Fruit fly (Drosophila melanogaster) whole organism, embryonic: ENCODE measurements around the gene eIF3d1.

Experiments used
- Atf3 ChIP-seq: fragments of 200-800 bp; sonication (Bioruptor generic); optimal IDR thresholded peaks from 3 replicates; lab custom pipeline; 2016; ENCODE audit warnings: missing biosample characterization, missing genetic modification characterization
- Bteb2 ChIP-seq: fragments of 200-800 bp; sonication (Bioruptor generic); optimal IDR thresholded peaks from 2 replicates; lab custom pipeline; 2016; ENCODE audit warnings: missing biosample characterization, missing genetic modification characterization
- CG10267 ChIP-seq: fragments of 200-800 bp; sonication (Bioruptor generic); optimal IDR thresholded peaks from 2 replicates; lab custom pipeline; 2018; ENCODE audit warnings: missing biosample characterization, mild to moderate bottlenecking, missing genetic modification characterization, moderate library complexity
- CG10565 ChIP-seq: fragments of 200-800 bp; sonication (Bioruptor generic); optimal IDR thresholded peaks from 3 replicates; lab custom pipeline; 2016; ENCODE audit warnings: missing biosample characterization, mild to moderate bottlenecking, missing genetic modification characterization
- CG10959 ChIP-seq: fragments of 200-800 bp; sonication (Bioruptor generic); IDR thresholded peaks from 2 replicates; pipeline ENCODE4 v1.3.6; 2022; ENCODE audit warnings: missing biosample characterization, missing genetic modification characterization
- CG12236 ChIP-seq: fragments of 200-800 bp; sonication (Bioruptor generic); optimal IDR thresholded peaks from 2 replicates; lab custom pipeline; 2016; ENCODE audit warnings: missing biosample characterization, missing genetic modification characterization
- CG14860 ChIP-seq: fragments of 200-800 bp; sonication (Bioruptor generic); IDR thresholded peaks from 3 replicates; pipeline ENCODE4 v1.3.6; 2022; ENCODE audit warnings: missing biosample characterization, missing genetic modification characterization; ENCODE audit not compliant: partially characterized antibody
- CG15011 ChIP-seq: fragments of 200-800 bp; sonication (Bioruptor generic); optimal IDR thresholded peaks from 3 replicates; lab custom pipeline; 2018; ENCODE audit warnings: missing biosample characterization, mild to moderate bottlenecking, missing genetic modification characterization
- CG15269 ChIP-seq: fragments of 200-800 bp; sonication (Bioruptor generic); optimal IDR thresholded peaks from 2 replicates; lab custom pipeline; 2018; ENCODE audit warnings: missing biosample characterization, mild to moderate bottlenecking, missing genetic modification characterization, moderate library complexity
- CG15601 ChIP-seq: fragments of 200-800 bp; sonication (Bioruptor generic); optimal IDR thresholded peaks from 3 replicates; lab custom pipeline; 2019; ENCODE audit warnings: missing biosample characterization, mild to moderate bottlenecking, missing genetic modification characterization, moderate library complexity
- CG15696 ChIP-seq: fragments of 200-800 bp; sonication (Bioruptor generic); optimal IDR thresholded peaks from 2 replicates; lab custom pipeline; 2019; ENCODE audit warnings: missing biosample characterization, mild to moderate bottlenecking, missing genetic modification characterization, moderate library complexity
- CG1647 ChIP-seq: fragments of 200-800 bp; sonication (Bioruptor generic); optimal IDR thresholded peaks from 3 replicates; lab custom pipeline; 2016; ENCODE audit warnings: missing biosample characterization, missing genetic modification characterization
- CG17568 ChIP-seq: fragments of 200-800 bp; sonication (Bioruptor generic); optimal IDR thresholded peaks from 2 replicates; lab custom pipeline; 2018; ENCODE audit warnings: missing biosample characterization, mild to moderate bottlenecking, missing genetic modification characterization, moderate library complexity
- CG3726 ChIP-seq: fragments of 200-800 bp; sonication (Bioruptor generic); IDR thresholded peaks from 3 replicates; pipeline ENCODE4, ENCODE4 v1.3.6; 2022; ENCODE audit warnings: missing biosample characterization, missing genetic modification characterization
- CG6813 ChIP-seq: fragments of 200-800 bp; sonication (Bioruptor generic); optimal IDR thresholded peaks from 2 replicates; lab custom pipeline; 2017; ENCODE audit warnings: missing biosample characterization, missing genetic modification characterization, mild to moderate bottlenecking, moderate library complexity, missing genetic modification reagents
- CG8924 ChIP-seq: fragments of 200-800 bp; optimal IDR thresholded peaks from 3 replicates; lab custom pipeline; 2019; ENCODE audit warnings: missing biosample characterization, mild to moderate bottlenecking, missing genetic modification characterization, moderate library complexity
- CG9932 ChIP-seq: fragments of 200-800 bp; sonication (Bioruptor generic); IDR thresholded peaks from 2 replicates; pipeline ENCODE4 v1.3.6; 2022; ENCODE audit warnings: missing biosample characterization, missing genetic modification characterization
- D ChIP-seq, 2 experiments: fragments of 200-800 bp in 1 of 2; fragments of >200 bp in 1 of 2; sonication (Bioruptor generic) in 1 of 2; optimal IDR thresholded peaks; 2 replicates in 1 of 2; 3 replicates in 1 of 2; lab custom pipeline; 2017; ENCODE audit warnings: mild to moderate bottlenecking in 1 of 2, missing biosample characterization in 1 of 2, missing genetic modification characterization in 1 of 2, missing genetic modification reagents in 1 of 2
- Hand ChIP-seq: fragments of 200-800 bp; sonication (Bioruptor generic); optimal IDR thresholded peaks from 2 replicates; lab custom pipeline; 2017; ENCODE audit warnings: mild to moderate bottlenecking, missing biosample characterization, missing genetic modification reagents, missing genetic modification characterization
- Hr51 ChIP-seq, 2 experiments: fragments of 200-800 bp; sonication (Bioruptor generic); optimal IDR thresholded peaks; 2 replicates in 1 of 2; 3 replicates in 1 of 2; lab custom pipeline; 2016 to 2018; ENCODE audit warnings: missing biosample characterization in 2 of 2, missing genetic modification characterization in 2 of 2, mild to moderate bottlenecking in 1 of 2, moderate library complexity in 1 of 2
- Hsf ChIP-seq: fragments of 200-800 bp; sonication (Bioruptor generic); optimal IDR thresholded peaks from 3 replicates; lab custom pipeline; 2016; ENCODE audit warnings: missing biosample characterization, missing genetic modification characterization
- Jarid2 ChIP-seq: fragments of 200-800 bp; sonication (Bioruptor generic); optimal IDR thresholded peaks from 3 replicates; lab custom pipeline; 2017; ENCODE audit warnings: mild to moderate bottlenecking, missing biosample characterization, missing genetic modification reagents, missing genetic modification characterization
- Lhr ChIP-seq: fragments of 200-800 bp; sonication (Bioruptor generic); optimal IDR thresholded peaks from 3 replicates; lab custom pipeline; 2017; ENCODE audit warnings: mild to moderate bottlenecking, missing biosample characterization, missing genetic modification reagents, missing genetic modification characterization
- Max ChIP-seq: fragments of 200-800 bp; sonication (Bioruptor generic); optimal IDR thresholded peaks from 2 replicates; lab custom pipeline; 2016; ENCODE audit warnings: missing biosample characterization, mild to moderate bottlenecking, missing genetic modification characterization
- Rfx ChIP-seq: fragments of 200-800 bp; sonication (Bioruptor generic); IDR thresholded peaks from 2 replicates; pipeline ENCODE4 v1.3.6; 2022; ENCODE audit warnings: missing biosample characterization, missing genetic modification characterization
- Sox100B ChIP-seq: fragments of 200-800 bp; sonication (Bioruptor generic); optimal IDR thresholded peaks from 3 replicates; lab custom pipeline; 2018; ENCODE audit warnings: missing biosample characterization, mild to moderate bottlenecking, missing genetic modification characterization
- Trl ChIP-seq, 3 experiments: fragments of >200 bp in 2 of 3; fragments of 200-800 bp in 1 of 3; sonication (Bioruptor generic) in 1 of 3; optimal IDR thresholded peaks; 2 replicates in 1 of 3; 3 replicates in 2 of 3; lab custom pipeline; 2016 to 2017; ENCODE audit warnings: missing biosample characterization in 1 of 3, missing genetic modification characterization in 1 of 3
- ato ChIP-seq: fragments of 200-800 bp; sonication (Bioruptor generic); IDR thresholded peaks from 2 replicates; pipeline ENCODE4 v1.3.6; 2022; ENCODE audit warnings: missing biosample characterization, missing genetic modification characterization; ENCODE audit not compliant: partially characterized antibody
- az2 ChIP-seq: fragments of 200-800 bp; sonication (Bioruptor generic); optimal IDR thresholded peaks from 3 replicates; lab custom pipeline; 2016; ENCODE audit warnings: missing biosample characterization, missing genetic modification characterization
- cato ChIP-seq: fragments of 200-800 bp; sonication (Bioruptor generic); optimal IDR thresholded peaks from 2 replicates; lab custom pipeline; 2016; ENCODE audit warnings: missing biosample characterization, missing genetic modification characterization, borderline replicate concordance
- chif ChIP-seq, 2 experiments: fragments of 200-800 bp; sonication (Bioruptor generic); optimal IDR thresholded peaks; 3 replicates each; lab custom pipeline; 2016; ENCODE audit warnings: missing biosample characterization in 2 of 2, missing genetic modification characterization in 2 of 2
- dimm ChIP-seq: fragments of 200-800 bp; sonication (Bioruptor generic); IDR thresholded peaks from 2 replicates; pipeline ENCODE4 v1.3.6; 2022; ENCODE audit warnings: missing biosample characterization, missing genetic modification characterization
- disco-r ChIP-seq: fragments of 200-800 bp; sonication (Bioruptor generic); optimal IDR thresholded peaks from 2 replicates; lab custom pipeline; 2016; ENCODE audit warnings: missing biosample characterization, missing genetic modification characterization
- gce ChIP-seq: fragments of 200-800 bp; sonication (Bioruptor generic); IDR thresholded peaks from 3 replicates; pipeline ENCODE4 v1.3.6; 2022; ENCODE audit warnings: missing biosample characterization, missing genetic modification characterization
- ind ChIP-seq: fragments of 200-800 bp; sonication (Bioruptor generic); optimal IDR thresholded peaks from 3 replicates; lab custom pipeline; 2016; ENCODE audit warnings: missing biosample characterization, missing genetic modification characterization
- insv ChIP-seq, 2 experiments: fragments of 200-800 bp; sonication (Bioruptor generic); optimal IDR thresholded peaks; 3 replicates each; lab custom pipeline; 2016 to 2018; ENCODE audit warnings: missing biosample characterization in 2 of 2, missing genetic modification characterization in 2 of 2
- klu ChIP-seq: fragments of 200-800 bp; sonication (Bioruptor generic); IDR thresholded peaks from 2 replicates; pipeline ENCODE4 v1.3.6; 2022; ENCODE audit warnings: missing biosample characterization, missing genetic modification characterization
- lov ChIP-seq, 2 experiments: fragments of 200-800 bp in 1 of 2; fragments of >200 bp in 1 of 2; sonication (Bioruptor generic) in 1 of 2; IDR thresholded peaks in 1 of 2; optimal IDR thresholded peaks in 1 of 2; 2 replicates in 1 of 2; 3 replicates in 1 of 2; pipeline versions ENCODE4 v1.3.6 to Lab custom; 2017 to 2022; ENCODE audit warnings: missing biosample characterization in 1 of 2, missing genetic modification characterization in 1 of 2
- nerfin-1 ChIP-seq: fragments of 200-800 bp; sonication (Bioruptor generic); optimal IDR thresholded peaks from 3 replicates; lab custom pipeline; 2019; ENCODE audit warnings: missing biosample characterization, mild to moderate bottlenecking, missing genetic modification characterization, moderate library complexity
- org-1 ChIP-seq: fragments of 200-800 bp; sonication (Bioruptor generic); optimal IDR thresholded peaks from 2 replicates; lab custom pipeline; 2017; ENCODE audit warnings: missing biosample characterization, missing genetic modification characterization
- sc ChIP-seq, 3 experiments: fragments of >200 bp in 2 of 3; fragments of 200-800 bp in 1 of 3; sonication (Bioruptor generic) in 1 of 3; optimal IDR thresholded peaks; 2 replicates in 2 of 3; 3 replicates in 1 of 3; lab custom pipeline; 2017; ENCODE audit warnings: mild to moderate bottlenecking in 1 of 3, missing biosample characterization in 1 of 3, missing genetic modification characterization in 1 of 3, missing genetic modification reagents in 1 of 3
- sob ChIP-seq: fragments of 200-800 bp; sonication (Bioruptor generic); IDR thresholded peaks from 2 replicates; pipeline ENCODE4 v1.3.6; 2022; ENCODE audit warnings: missing biosample characterization, missing genetic modification characterization
- stc ChIP-seq: fragments of 200-800 bp; sonication (Bioruptor generic); IDR thresholded peaks from 2 replicates; pipeline ENCODE4 v1.3.6; 2022; ENCODE audit warnings: missing biosample characterization, missing genetic modification characterization
- vvl ChIP-seq: fragments of 200-800 bp; sonication (Bioruptor generic); IDR thresholded peaks from 2 replicates; pipeline ENCODE4 v1.3.6; 2022; ENCODE audit warnings: missing biosample characterization, missing genetic modification characterization
- wor ChIP-seq: fragments of 200-800 bp; sonication (Bioruptor generic); IDR thresholded peaks from 2 replicates; pipeline ENCODE4 v1.3.6; 2022; ENCODE audit warnings: missing biosample characterization, missing genetic modification characterization
- zen ChIP-seq: fragments of 200-800 bp; sonication (Bioruptor generic); optimal IDR thresholded peaks from 3 replicates; lab custom pipeline; 2018; ENCODE audit warnings: missing biosample characterization, mild to moderate bottlenecking, missing genetic modification characterization, moderate library complexity
- zfh1 ChIP-seq: fragments of 200-800 bp; sonication (Bioruptor generic); IDR thresholded peaks from 3 replicates; pipeline ENCODE4 v1.3.6; 2022; ENCODE audit warnings: missing biosample characterization, missing genetic modification characterization

eIF3d1 gene

dm6 chr3R:23713901-23714300, 34.1 kb downstream of the eIF3d1 start (continued):
- peak; percentile 74 for TF ChIP-seq vvl (GFP tag; lab: Robert Waterston, UW)
- peak; percentile 5 for TF ChIP-seq Lhr
- TF ChIP-seq Rfx (GFP tag; lab: Robert Waterston, UW) = peak; percentile 33; the same call in 1 of the 2 replicates
- TF ChIP-seq CG15601 (tag; lab: Kevin White, UChicago) = peak; percentile 48
- peak; percentile 75 for TF ChIP-seq CG15696 (tag; lab: Kevin White, UChicago)
- TF ChIP-seq az2 (GFP tag; lab: Kevin White, UChicago) = peak; percentile 78
- TF ChIP-seq Jarid2 (GFP tag; lab: Kevin White, UChicago) = no peak
- no peak for TF ChIP-seq CG9932 (GFP tag; lab: Robert Waterston, UW)
- TF ChIP-seq ind (GFP tag; lab: Kevin White, UChicago) = peak; percentile 17
- peak; percentile 79 for TF ChIP-seq zen (tag; lab: Kevin White, UChicago)
- TF ChIP-seq ato = no peak
- TF ChIP-seq CG8924 (tag; lab: Kevin White, UChicago) = peak; percentile 31
- no peak for TF ChIP-seq sc (optimal IDR thresholded peaks at IDR 0.05; lab: Kevin White, UChicago)
- TF ChIP-seq sc (GFP tag; optimal IDR thresholded peaks at IDR 0.05; lab: Kevin White, UChicago) = peak; percentile 56
- TF ChIP-seq stc = peak; percentile 24; the same call in 1 of the 2 replicates
- peak; percentile 26 for TF ChIP-seq cato (GFP tag; lab: Kevin White, UChicago)
- peak; percentile 57; the same call in 2 of the 3 replicates for TF ChIP-seq zfh1
- peak; percentile 9 for TF ChIP-seq CG15011 (GFP tag; lab: Kevin White, UChicago)
- no peak for TF ChIP-seq sob (GFP tag; lab: Robert Waterston, UW)
- TF ChIP-seq CG10267 = peak; percentile 55
- no peak for TF ChIP-seq CG3726 (GFP tag; lab: Robert Waterston, UW)
- TF ChIP-seq dimm (GFP tag; lab: Robert Waterston, UW) = 0 out of 2 replicates have a peak, but pooled peaks have one; percentile 12
- peak; percentile 42 for TF ChIP-seq CG17568 (GFP tag; lab: Kevin White, UChicago)
- TF ChIP-seq CG10959 (GFP tag; lab: Robert Waterston, UW) = peak; percentile 13; the same call in 1 of the 2 replicates
- TF ChIP-seq Bteb2 (GFP tag; lab: Kevin White, UChicago) = peak; percentile 50
- no peak for TF ChIP-seq CG14860 (GFP tag; lab: Robert Waterston, UW)
- TF ChIP-seq disco-r (GFP tag; lab: Kevin White, UChicago) = peak; percentile 0
- TF ChIP-seq insv (GFP tag; optimal IDR thresholded peaks at IDR 0.05; lab: Kevin White, UChicago) = no peak
- TF ChIP-seq D (optimal IDR thresholded peaks at IDR 0.05; lab: Kevin White, UChicago) = no peak
- peak; percentile 69 for TF ChIP-seq D (GFP tag; optimal IDR thresholded peaks at IDR 0.05; lab: Kevin White, UChicago)
- TF ChIP-seq wor (GFP tag; lab: Robert Waterston, UW) = peak; percentile 46; the same call in 1 of the 2 replicates
- TF ChIP-seq Max = peak; percentile 62
- no peak for TF ChIP-seq Trl (optimal IDR thresholded peaks at IDR 0.05; lab: Kevin White, UChicago)
- TF ChIP-seq Trl (GFP tag; optimal IDR thresholded peaks at IDR 0.05; lab: Kevin White, UChicago) = peak; percentile 49
- peak; percentile 76 for TF ChIP-seq CG15269 (tag; lab: Kevin White, UChicago)
- TF ChIP-seq lov (optimal IDR thresholded peaks at IDR 0.05; lab: Kevin White, UChicago) = no peak
- peak; percentile 69; the same call in 1 of the 3 replicates for TF ChIP-seq lov (GFP tag; IDR thresholded peaks at IDR 0.05; lab: Robert Waterston, UW)
- peak; percentile 47 for TF ChIP-seq nerfin-1 (tag; lab: Kevin White, UChicago)
- TF ChIP-seq CG12236 (GFP tag; lab: Kevin White, UChicago) = no peak
- peak; percentile 18 for TF ChIP-seq org-1 (GFP tag; lab: Kevin White, UChicago)
- TF ChIP-seq chif (GFP tag; optimal IDR thresholded peaks at IDR 0.05; lab: Kevin White, UChicago) = peak; percentile 75 to 80
- peak; percentile 16 for TF ChIP-seq CG6813 (GFP tag; lab: Kevin White, UChicago)
- TF ChIP-seq Atf3 (GFP tag; lab: Kevin White, UChicago) = peak; percentile 41
- TF ChIP-seq Hsf = peak; percentile 57
- peak in 1 of 2 experiments; percentile 77 for TF ChIP-seq Hr51 (GFP tag; optimal IDR thresholded peaks at IDR 0.05; lab: Kevin White, UChicago)
- TF ChIP-seq Sox100B (GFP tag; lab: Kevin White, UChicago) = peak; percentile 57
- peak; percentile 12 for TF ChIP-seq CG1647 (GFP tag; lab: Kevin White, UChicago)
- no peak for TF ChIP-seq CG10565 (GFP tag; lab: Kevin White, UChicago)
- peak; percentile 37; the same call in 1 of the 2 replicates for TF ChIP-seq klu (GFP tag; lab: Robert Waterston, UW)
- no peak for TF ChIP-seq Hand (GFP tag; lab: Kevin White, UChicago)
- TF ChIP-seq gce = peak; percentile 62; the same call in 1 of the 3 replicates
